Fruit fly (Drosophila melanogaster) S2 (cell line): ENCODE measurements around the gene CG34057.

Experiments
- CG8478 ChIP-seq: fragments of >200 bp; optimal IDR thresholded peaks from 2 replicates; lab custom pipeline; 2018
- CTCF ChIP-seq, 2 experiments: fragments of >200 bp; optimal IDR thresholded peaks; 2 replicates each; lab custom pipeline; 2018

- TF ChIP-seq CG8478 (lab: Kevin White, UChicago) (no peak), CTCF (optimal IDR thresholded peaks at IDR 0.05; lab: Kevin White, UChicago) (no peak)
These were observed 17.7 kb downstream of the CG34057 start for dm6 chr3L:914852-915251.
